Worm (Caenorhabditis elegans) whole organism, mixed stage, embryonic: Measurements from ENCODE around the gene C12D8.20.

ENCODE experiments used
- blmp-1 ChIP-seq: fragments of 150-350 bp; optimal IDR thresholded peaks from 2 replicates; lab custom pipeline; 2014; ENCODE audit warnings: missing biosample characterization, missing genetic modification characterization
- ces-1 ChIP-seq: fragments of 150-350 bp; optimal IDR thresholded peaks from 2 replicates; lab custom pipeline; 2014; ENCODE audit warnings: missing biosample characterization, missing genetic modification reagents, missing genetic modification characterization
- elt-3 ChIP-seq: fragments of 150-350 bp; optimal IDR thresholded peaks from 2 replicates; lab custom pipeline; 2014; ENCODE audit warnings: missing biosample characterization, missing genetic modification characterization
- ham-2 ChIP-seq: fragments of 200-800 bp; sonication (Bioruptor generic); optimal IDR thresholded peaks from 2 replicates; lab custom pipeline; 2018; ENCODE audit warnings: mild to moderate bottlenecking, missing genetic modification characterization, missing compliant biosample characterization
- mab-5 ChIP-seq: fragments of 150-350 bp; optimal IDR thresholded peaks from 2 replicates; lab custom pipeline; 2014; ENCODE audit warnings: missing biosample characterization, missing genetic modification characterization
- nhr-12 ChIP-seq: fragments of 150-350 bp; optimal IDR thresholded peaks from 2 replicates; lab custom pipeline; 2014; ENCODE audit warnings: missing biosample characterization, missing genetic modification characterization
- nhr-237 ChIP-seq: fragments of 150-350 bp; optimal IDR thresholded peaks from 2 replicates; lab custom pipeline; 2014; ENCODE audit warnings: missing biosample characterization, missing genetic modification characterization
- nhr-76 ChIP-seq: sonication (generic microtip); optimal IDR thresholded peaks from 2 replicates; lab custom pipeline; 2017; ENCODE audit warnings: missing biosample characterization, missing genetic modification characterization
- snpc-4 ChIP-seq: fragments of 150-350 bp; optimal IDR thresholded peaks from 2 replicates; lab custom pipeline; 2014; ENCODE audit warnings: missing biosample characterization, missing genetic modification characterization
- unc-39 ChIP-seq: fragments of 150-350 bp; optimal IDR thresholded peaks from 2 replicates; lab custom pipeline; 2014; ENCODE audit warnings: missing biosample characterization, missing genetic modification characterization
- ztf-11 ChIP-seq: fragments of 150-350 bp; optimal IDR thresholded peaks from 2 replicates; lab custom pipeline; 2014; ENCODE audit warnings: missing biosample characterization, missing genetic modification characterization

ce11 chrV:10182984-10183383, 39.1 kb upstream of the C12D8.20 start, which contains the start of gene ZK856.4:
- no peak for TF ChIP-seq elt-3 (tag; lab: Kevin White, UChicago)
- TF ChIP-seq nhr-76 (tag; lab: Kevin White, UChicago) = no peak
- TF ChIP-seq ces-1 (GFP tag; lab: Kevin White, UChicago) = no peak
- TF ChIP-seq nhr-237 = no peak
- TF ChIP-seq ztf-11 = no peak
- no peak for TF ChIP-seq nhr-12 (tag; lab: Kevin White, UChicago)
- no peak for TF ChIP-seq blmp-1
- TF ChIP-seq unc-39 (tag; lab: Kevin White, UChicago) = no peak
- no peak for TF ChIP-seq ham-2 (GFP tag; lab: Kevin White, UChicago)
- TF ChIP-seq mab-5 (tag; lab: Kevin White, UChicago) = no peak
- TF ChIP-seq snpc-4 (tag; lab: Kevin White, UChicago) = no peak
